Worm (Caenorhabditis elegans) whole organism, L2 larva: ENCODE measurements around the gene nhr-118.

Source experiments
- R02D3.7 ChIP-seq: fragments of 150-350 bp; optimal IDR thresholded peaks from 2 replicates; lab custom pipeline; 2014; ENCODE audit warnings: missing biosample characterization, missing genetic modification characterization
- ZK546.5 ChIP-seq: sonication (generic microtip); optimal IDR thresholded peaks from 2 replicates; lab custom pipeline; 2017; ENCODE audit warnings: missing biosample characterization, missing genetic modification characterization
- ama-1 ChIP-seq: fragments of 150-350 bp; optimal IDR thresholded peaks from 2 replicates; lab custom pipeline; 2018; ENCODE audit warnings: inconsistent platforms
- blmp-1 ChIP-seq: sonication (generic microtip); optimal IDR thresholded peaks from 2 replicates; lab custom pipeline; 2017; ENCODE audit warnings: missing genetic modification characterization, mild to moderate bottlenecking, missing compliant biosample characterization, antibody characterized with exemption, moderate library complexity; ENCODE audit not compliant: insufficient read depth
- elt-1 ChIP-seq: fragments of 150-350 bp; optimal IDR thresholded peaks from 2 replicates; lab custom pipeline; 2014; ENCODE audit warnings: missing biosample characterization, missing genetic modification characterization
- fos-1 ChIP-seq: fragments of 150-350 bp; optimal IDR thresholded peaks from 2 replicates; lab custom pipeline; 2014; ENCODE audit warnings: missing biosample characterization, missing genetic modification characterization
- lin-13 ChIP-seq: fragments of 150-350 bp; optimal IDR thresholded peaks from 2 replicates; lab custom pipeline; 2014; ENCODE audit warnings: missing biosample characterization, missing genetic modification reagents, missing genetic modification characterization
- lin-39 ChIP-seq: fragments of 150-350 bp; optimal IDR thresholded peaks from 2 replicates; lab custom pipeline; 2014; ENCODE audit warnings: missing biosample characterization, missing genetic modification reagents, missing genetic modification characterization
- nhr-10 ChIP-seq: sonication (generic microtip); optimal IDR thresholded peaks from 2 replicates; lab custom pipeline; 2017; ENCODE audit warnings: missing biosample characterization, missing genetic modification characterization
- nhr-11 ChIP-seq: fragments of 150-350 bp; optimal IDR thresholded peaks from 2 replicates; lab custom pipeline; 2014; ENCODE audit warnings: missing biosample characterization, missing genetic modification characterization
- nhr-12 ChIP-seq: fragments of 150-350 bp; optimal IDR thresholded peaks from 2 replicates; lab custom pipeline; 2014; ENCODE audit warnings: missing biosample characterization, missing genetic modification characterization
- unc-62 ChIP-seq: fragments of 150-350 bp; optimal IDR thresholded peaks from 2 replicates; lab custom pipeline; 2014; ENCODE audit warnings: missing biosample characterization, missing genetic modification reagents, missing genetic modification characterization
- ztf-4 ChIP-seq: fragments of 150-350 bp; optimal IDR thresholded peaks from 2 replicates; lab custom pipeline; 2014; ENCODE audit warnings: missing biosample characterization, missing genetic modification characterization

DNA sequence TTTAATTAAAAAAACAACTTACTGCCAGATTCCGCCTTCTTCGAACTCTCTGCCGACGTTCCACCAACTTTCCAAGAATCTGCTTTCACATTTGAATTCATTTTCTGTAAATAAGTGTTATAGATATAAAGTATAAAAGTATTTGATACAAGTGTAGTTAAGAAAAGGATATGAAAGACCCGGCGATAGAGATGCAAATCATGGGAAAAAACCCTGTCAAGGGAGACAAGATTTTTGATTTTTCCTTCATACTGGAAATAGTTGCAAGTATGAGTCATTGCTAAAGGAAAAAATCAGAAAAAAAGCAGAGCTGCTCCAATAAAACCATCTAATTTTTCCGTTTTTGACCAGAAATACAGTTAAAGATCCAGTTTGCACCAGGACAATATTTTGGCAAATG, 11.4 kb upstream of the nhr-118 start, which contains the start of gene F13A2.3:
- no peak for TF ChIP-seq ama-1 (lab: Kevin White, UChicago)
- TF ChIP-seq nhr-12 = no peak
- TF ChIP-seq nhr-11 (tag; lab: Kevin White, UChicago) = no peak
- TF ChIP-seq lin-13 (GFP tag; lab: Kevin White, UChicago) = no peak
- TF ChIP-seq lin-39 (tag; lab: Kevin White, UChicago) = no peak
- TF ChIP-seq ZK546.5 (tag; lab: Kevin White, UChicago) = no peak
- no peak for TF ChIP-seq nhr-10 (tag; lab: Kevin White, UChicago)
- TF ChIP-seq R02D3.7 (tag; lab: Kevin White, UChicago) = no peak
- no peak for TF ChIP-seq blmp-1 (tag; lab: Kevin White, UChicago)
- TF ChIP-seq unc-62 (GFP tag; lab: Kevin White, UChicago) = no peak
- TF ChIP-seq fos-1 = no peak
- TF ChIP-seq ztf-4 (tag; lab: Kevin White, UChicago) = no peak
- no peak for TF ChIP-seq elt-1 (tag; lab: Kevin White, UChicago)
